Fruit fly (Drosophila melanogaster): ENCODE results near the gene Mondo.

The Mondo gene

DNA sequence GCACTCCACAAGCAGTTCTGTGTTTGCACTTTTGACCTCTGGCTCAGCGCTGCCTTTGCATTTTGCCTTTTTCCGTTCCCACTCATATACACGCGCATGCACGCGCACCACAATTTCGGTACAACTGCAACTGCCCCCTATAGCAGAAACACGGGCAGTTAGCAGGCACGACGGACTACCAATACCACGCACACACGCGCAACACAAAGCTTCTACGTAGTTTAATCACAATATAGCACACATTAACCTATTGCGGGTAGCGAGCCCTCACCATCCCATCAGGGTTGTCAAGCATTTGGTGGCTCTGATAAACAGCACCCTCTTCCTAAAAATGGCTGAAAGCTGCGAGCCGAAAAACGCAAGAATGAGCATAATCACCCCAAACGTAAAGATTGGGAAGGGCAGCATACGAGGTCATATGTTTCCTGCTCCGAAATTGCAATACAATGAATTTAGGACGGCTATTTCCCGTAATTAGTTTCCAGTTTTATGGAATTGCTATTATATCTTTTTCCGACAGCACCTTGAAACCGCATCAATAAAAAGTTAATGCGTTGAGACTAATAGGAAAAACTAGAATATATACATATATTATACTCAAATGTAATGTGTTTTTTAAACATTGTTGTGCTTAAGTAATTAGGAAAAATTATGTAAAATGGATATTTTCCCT, at the start of gene Mondo:
Gene Mondo, minus strand, starts transcription at position 297 of the 673 bp plus-strand sequence.
- no peak for TF ChIP-seq CTCF (optimal IDR thresholded peaks at IDR 0.05)
- no peak for TF ChIP-seq CG8478 (optimal IDR thresholded peaks at IDR 0.05)

- TF ChIP-seq CTCF (optimal IDR thresholded peaks at IDR 0.05) (peak; percentile 37 to 48), CG8478 (optimal IDR thresholded peaks at IDR 0.05) (no peak)
These were observed 34.4 kb upstream of the Mondo start, which contains the start of gene Tsp39D for dm6 chr2L:21344203-21344753. Gene Tsp39D (plus strand): TSS chr2L:21344607.

DNA sequence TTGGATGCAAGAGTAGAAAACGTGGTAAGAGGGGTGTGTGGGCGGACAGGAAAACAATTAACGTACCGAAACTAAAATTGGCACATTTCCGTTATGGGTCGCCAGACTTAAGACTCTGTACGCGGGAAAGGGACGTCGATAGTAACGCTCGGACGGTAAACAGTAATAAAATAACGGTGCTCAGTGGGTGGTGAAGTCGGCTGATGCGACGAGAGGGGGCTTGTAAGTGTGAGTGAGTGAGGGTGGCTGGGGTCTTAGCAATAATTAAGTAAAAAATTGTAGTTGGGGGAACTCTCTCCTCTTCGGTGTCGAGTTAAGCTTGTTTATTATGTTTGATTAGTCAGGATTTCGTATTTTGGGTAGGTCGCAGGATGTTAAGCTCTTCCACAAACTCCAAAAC, 31.9 kb upstream of the Mondo start:
- TF ChIP-seq CTCF (optimal IDR thresholded peaks at IDR 0.05) (no peak), CG8478 (optimal IDR thresholded peaks at IDR 0.05) (no peak)

DNA sequence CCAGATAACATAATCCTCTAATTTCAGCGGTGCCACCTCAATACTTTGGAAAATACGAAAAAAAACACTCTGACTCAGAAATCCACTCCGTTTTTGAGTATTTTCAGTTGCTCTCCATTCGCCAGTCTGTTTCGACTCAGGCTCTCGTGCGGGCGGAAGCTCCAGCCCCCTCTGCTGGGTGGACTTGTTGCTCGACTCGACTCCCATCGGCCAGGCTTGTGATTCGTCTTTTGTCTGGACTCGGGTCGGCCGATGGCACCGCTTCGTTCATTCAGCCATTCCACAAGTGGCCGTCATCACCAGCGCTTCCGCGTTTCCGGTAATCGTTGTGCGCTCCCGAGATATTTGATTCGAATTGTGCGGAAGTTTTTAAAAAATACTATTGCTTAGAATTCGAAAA, 21.7 kb upstream of the Mondo start, which contains the start of gene dimm:
Gene dimm, plus strand, starts transcription at position 255 of the 400 bp plus-strand sequence.
- no peak for TF ChIP-seq CG8478 (optimal IDR thresholded peaks at IDR 0.05)
- no peak for TF ChIP-seq CTCF (optimal IDR thresholded peaks at IDR 0.05)

- no peak for TF ChIP-seq CTCF (optimal IDR thresholded peaks at IDR 0.05)
- TF ChIP-seq CG8478 (optimal IDR thresholded peaks at IDR 0.05), result no peak
These were observed 21.0 kb upstream of the Mondo start for dm6 chr2L:21330823-21331222.

DNA sequence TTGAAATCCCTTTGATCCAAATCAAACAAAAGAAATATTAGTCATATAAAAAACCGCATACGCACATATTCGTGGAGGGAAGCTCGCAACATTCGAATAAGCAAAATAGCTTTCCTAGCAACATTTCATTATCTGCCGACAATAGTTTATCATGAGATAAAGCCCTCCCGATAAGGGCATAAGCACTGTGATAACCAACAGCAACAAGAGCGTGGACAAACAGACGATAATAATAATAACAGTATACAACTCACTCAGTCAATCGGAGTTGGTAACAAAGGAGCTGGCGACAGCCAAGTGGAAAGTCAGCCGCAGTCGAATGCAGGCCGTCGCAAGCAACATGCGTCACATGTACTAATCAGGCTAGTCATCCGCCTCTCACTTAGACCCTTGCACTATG, 19.5 kb upstream of the Mondo start:
- TF ChIP-seq CG8478 (optimal IDR thresholded peaks at IDR 0.05), result no peak
- no peak for TF ChIP-seq CTCF (optimal IDR thresholded peaks at IDR 0.05)

DNA sequence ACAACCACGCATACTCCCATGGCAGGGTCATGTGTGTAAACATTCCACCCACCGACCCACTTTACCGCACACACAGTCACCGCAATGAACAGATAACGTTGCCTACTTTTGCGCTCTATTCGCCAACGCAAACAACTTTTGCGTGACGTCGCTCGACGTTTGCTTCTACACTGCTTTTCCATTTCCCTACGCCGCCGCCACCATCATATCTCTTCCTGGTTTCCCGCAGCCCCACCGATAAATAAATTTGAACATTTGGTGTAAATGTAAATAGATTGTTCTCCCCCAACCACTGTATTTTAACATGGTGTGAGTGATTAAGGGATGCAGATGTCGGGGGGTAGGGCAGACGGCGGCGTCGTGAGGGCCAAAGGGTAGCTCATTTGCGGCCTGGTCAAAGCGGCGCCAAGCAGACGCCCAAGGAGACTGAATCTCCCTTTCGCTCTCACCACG, 14.6 kb upstream of the Mondo start:
- no peak for TF ChIP-seq CTCF (optimal IDR thresholded peaks at IDR 0.05)
- no peak for TF ChIP-seq CG8478 (optimal IDR thresholded peaks at IDR 0.05)

- TF ChIP-seq CG8478 (optimal IDR thresholded peaks at IDR 0.05), result no peak
- TF ChIP-seq CTCF (optimal IDR thresholded peaks at IDR 0.05), result no peak
These were observed 12.3 kb upstream of the Mondo start for dm6 chr2L:21322161-21322560.

- no peak for TF ChIP-seq CG8478 (optimal IDR thresholded peaks at IDR 0.05)
- TF ChIP-seq CTCF (optimal IDR thresholded peaks at IDR 0.05), result no peak
These were observed 6.9 kb upstream of the Mondo start for dm6 chr2L:21316716-21317115.

dm6 chr2L:21313909-21314400, 4.1 kb upstream of the Mondo start, which contains the start of gene CG46314:
Gene CG46314 (plus strand): TSS chr2L:21314360.
- no peak for TF ChIP-seq CG8478 (optimal IDR thresholded peaks at IDR 0.05)
- TF ChIP-seq CTCF (optimal IDR thresholded peaks at IDR 0.05), result no peak

DNA sequence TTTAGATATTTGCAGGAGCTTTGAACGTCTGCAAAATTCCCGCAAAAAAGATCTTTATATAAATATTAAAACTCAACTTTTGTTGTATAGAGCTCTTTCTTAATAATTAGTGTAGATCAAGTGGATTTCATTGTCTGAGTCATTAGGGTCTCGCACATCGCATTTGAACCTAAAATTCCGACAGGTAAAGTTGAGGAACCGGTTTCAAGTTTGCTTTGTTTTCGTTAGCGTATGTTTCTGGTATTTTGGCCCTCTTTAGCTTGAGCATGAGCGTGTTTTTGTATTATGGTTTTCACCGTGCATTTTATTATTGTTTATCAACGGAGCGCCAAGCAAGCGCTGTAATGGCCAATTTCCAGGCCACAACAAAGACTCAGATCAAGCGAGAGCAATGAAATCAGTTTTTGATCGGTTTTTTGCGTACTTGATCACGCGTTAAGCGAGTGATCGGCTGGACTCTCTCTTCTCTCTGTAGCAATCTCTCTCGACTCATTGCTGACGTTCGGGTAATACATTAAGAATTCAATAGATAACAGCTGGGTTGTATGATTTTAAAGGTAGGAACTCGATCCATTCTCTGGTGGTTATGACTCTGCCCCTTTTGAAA, 3.1 kb upstream of the Mondo start:
- TF ChIP-seq CG8478 (optimal IDR thresholded peaks at IDR 0.05) (no peak), CTCF (optimal IDR thresholded peaks at IDR 0.05) (no peak)

DNA sequence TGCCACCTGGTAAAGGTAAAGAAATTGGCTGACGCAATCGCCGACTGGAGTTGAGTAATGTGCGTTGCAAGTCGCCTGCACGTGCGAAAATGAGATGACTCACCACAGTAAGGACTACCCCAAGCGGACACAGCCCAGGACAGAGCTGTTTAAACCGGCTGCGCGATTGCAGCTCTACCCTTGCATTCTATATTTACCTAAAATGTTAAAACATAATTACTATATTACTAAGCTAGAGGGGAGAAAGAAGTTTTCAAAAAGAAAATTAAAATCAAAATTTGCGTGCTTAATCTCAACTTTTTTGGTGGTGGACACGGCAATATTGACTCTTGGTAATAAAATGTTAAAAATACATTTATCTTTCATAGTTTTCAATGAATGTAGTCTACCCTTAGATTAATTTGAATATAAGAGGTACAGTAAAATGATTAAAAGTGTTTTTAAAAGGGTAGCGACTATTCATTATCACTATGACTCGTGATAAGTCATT, 1.4 kb upstream of the Mondo start:
- TF ChIP-seq CTCF (optimal IDR thresholded peaks at IDR 0.05) (no peak), CG8478 (optimal IDR thresholded peaks at IDR 0.05) (no peak)

DNA sequence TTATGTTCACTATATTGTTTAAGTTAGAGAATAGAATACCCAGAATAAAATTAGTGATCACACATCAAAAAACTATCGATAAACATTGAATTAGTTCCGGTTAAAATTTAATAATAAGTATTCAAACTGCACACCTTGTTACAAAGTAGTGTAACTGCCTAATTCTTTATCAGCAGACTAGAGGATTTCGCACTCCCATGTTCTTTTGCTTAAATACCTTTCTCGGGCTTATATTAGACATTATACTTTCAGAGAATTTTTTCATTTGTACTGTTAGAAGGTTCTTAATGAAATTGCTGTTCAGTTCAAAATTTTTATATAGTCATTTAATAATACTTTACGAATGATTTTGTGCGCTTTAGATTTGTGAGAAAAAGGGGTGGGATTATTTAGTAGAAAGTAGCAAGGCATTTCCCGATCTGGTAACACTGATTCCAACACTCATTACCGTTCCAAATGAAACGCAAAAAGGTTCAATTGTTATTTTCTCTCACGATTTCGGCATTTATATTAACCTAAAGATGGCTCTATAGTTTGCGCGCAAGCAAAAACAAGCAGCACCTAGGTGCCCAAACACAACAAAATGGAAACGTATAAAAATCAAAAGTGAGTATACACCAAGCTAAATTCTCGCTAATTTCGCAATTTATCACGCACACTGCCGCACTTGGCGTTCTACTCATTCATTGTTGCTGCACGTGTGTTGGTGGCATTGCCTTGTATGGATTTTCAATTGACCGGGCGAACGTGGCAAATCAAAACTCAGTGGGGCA, 763 bp upstream of the Mondo start, which contains the start of gene crc:
Gene crc, plus strand, starts transcription at position 440 of the 773 bp plus-strand sequence.
- TF ChIP-seq CG8478 (optimal IDR thresholded peaks at IDR 0.05), result no peak
- TF ChIP-seq CTCF (optimal IDR thresholded peaks at IDR 0.05), result no peak

- no peak for TF ChIP-seq CG8478 (optimal IDR thresholded peaks at IDR 0.05)
- no peak for TF ChIP-seq CTCF (optimal IDR thresholded peaks at IDR 0.05)
These were observed 644 bp downstream of the Mondo start for dm6 chr2L:21309058-21309753.

Measured in S2 (cell line).